Worm (Caenorhabditis elegans) whole organism, L2 larva: ENCODE data around the gene F11A5.9.

Experiments
- ceh-16 ChIP-seq: fragments of 150-350 bp; optimal IDR thresholded peaks from 2 replicates; lab custom pipeline; 2014; ENCODE audit warnings: missing biosample characterization, missing genetic modification characterization
- elt-3 ChIP-seq: sonication (generic microtip); optimal IDR thresholded peaks from 2 replicates; lab custom pipeline; 2017; ENCODE audit warnings: missing biosample characterization, missing genetic modification characterization
- lin-13 ChIP-seq: fragments of 150-350 bp; optimal IDR thresholded peaks from 2 replicates; lab custom pipeline; 2014; ENCODE audit warnings: missing biosample characterization, missing genetic modification reagents, missing genetic modification characterization

ce11 chrV:16182918-16183317 is 31.8 kb upstream of the F11A5.9 start, which contains the start of gene srh-277:
- no peak for TF ChIP-seq elt-3 (tag; lab: Kevin White, UChicago)
- no peak for TF ChIP-seq lin-13
- TF ChIP-seq ceh-16, result no peak
